Worm (Caenorhabditis elegans) whole organism, L3 larva: ENCODE data around the gene aqp-3.

Experiments
- nhr-11 ChIP-seq: fragments of 150-350 bp; optimal IDR thresholded peaks from 2 replicates; lab custom pipeline; 2014; ENCODE audit warnings: missing biosample characterization, missing genetic modification characterization
- nhr-23 ChIP-seq: fragments of 150-350 bp; optimal IDR thresholded peaks from 2 replicates; lab custom pipeline; 2014; ENCODE audit warnings: missing biosample characterization, missing genetic modification reagents, missing genetic modification characterization
- nhr-25 ChIP-seq: sonication (generic microtip); optimal IDR thresholded peaks from 2 replicates; lab custom pipeline; 2017; ENCODE audit warnings: missing biosample characterization, missing genetic modification characterization
- nhr-28 ChIP-seq: fragments of 150-350 bp; optimal IDR thresholded peaks from 2 replicates; lab custom pipeline; 2014; ENCODE audit warnings: missing biosample characterization, missing genetic modification characterization
- nhr-43 ChIP-seq: sonication (generic microtip); optimal IDR thresholded peaks from 2 replicates; lab custom pipeline; 2016; ENCODE audit warnings: mild to moderate bottlenecking, missing genetic modification characterization, missing compliant biosample characterization; ENCODE audit not compliant: poor library complexity, severe bottlenecking

DNA sequence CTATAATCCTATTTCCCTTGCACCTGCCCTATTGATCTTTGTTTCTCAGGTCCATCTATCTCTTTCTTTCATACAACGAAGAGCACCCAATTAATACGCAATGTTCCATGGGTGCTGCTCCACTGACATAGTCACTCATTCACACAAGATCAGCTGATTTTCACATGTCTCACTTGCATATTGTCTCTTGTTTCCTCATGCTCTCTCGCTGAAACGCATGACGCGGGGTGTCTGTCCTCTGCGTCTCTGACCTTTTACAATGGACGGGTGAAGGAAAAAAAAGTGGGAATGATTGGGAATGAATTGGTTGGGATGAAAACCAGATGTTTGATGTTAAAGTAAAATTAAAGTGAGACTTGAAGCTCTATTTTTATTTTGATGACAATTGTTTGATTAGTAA lies 30.9 kb downstream of the aqp-3 start:
- no peak for TF ChIP-seq nhr-28 (tag; lab: Kevin White, UChicago)
- TF ChIP-seq nhr-11 (tag; lab: Kevin White, UChicago) = no peak
- TF ChIP-seq nhr-25 (tag; lab: Kevin White, UChicago) = peak; percentile 40
- peak; percentile 40 for TF ChIP-seq nhr-43
- peak; percentile 80 for TF ChIP-seq nhr-23 (tag; lab: Kevin White, UChicago)
